Worm (Caenorhabditis elegans) whole organism, midembryonic: ENCODE measurements around the gene srw-145.

ENCODE experiments used
- T22C8.4 ChIP-seq: fragments of 200-800 bp; sonication (Bioruptor generic); IDR thresholded peaks from 2 replicates; pipeline ENCODE4 v1.3.6; 2022; ENCODE audit warnings: missing genetic modification characterization, missing compliant biosample characterization
- cog-1 ChIP-seq: sonication (generic microtip); optimal IDR thresholded peaks from 2 replicates; lab custom pipeline; 2016; ENCODE audit warnings: missing genetic modification characterization, missing compliant biosample characterization
- flt-1 ChIP-seq: fragments of 200-800 bp; sonication (Bioruptor generic); IDR thresholded peaks from 2 replicates; pipeline ENCODE4 v1.3.6; 2022; ENCODE audit warnings: missing genetic modification characterization, missing compliant biosample characterization
- klf-2 ChIP-seq: fragments of 200-800 bp; sonication (Bioruptor generic); conservative IDR thresholded peaks from 2 replicates; pipeline ENCODE4 v1.3.6; 2022; ENCODE audit warnings: missing genetic modification reagents, missing genetic modification characterization, missing compliant biosample characterization
- med-1 ChIP-seq: sonication (generic microtip); optimal IDR thresholded peaks from 2 replicates; lab custom pipeline; 2017; ENCODE audit warnings: missing genetic modification characterization, mild to moderate bottlenecking, missing compliant biosample characterization, antibody characterized with exemption, missing genetic modification reagents; ENCODE audit not compliant: insufficient read depth
- ref-1 ChIP-seq: fragments of 200-800 bp; sonication (Bioruptor generic); conservative IDR thresholded peaks from 2 replicates; pipeline ENCODE4 v1.3.6; 2022; ENCODE audit warnings: missing genetic modification reagents, missing genetic modification characterization, missing compliant biosample characterization
- tab-1 ChIP-seq: fragments of 200-800 bp; sonication (Bioruptor generic); IDR thresholded peaks from 2 replicates; pipeline ENCODE4 v1.3.6; 2022; ENCODE audit warnings: missing genetic modification characterization, missing compliant biosample characterization
- ztf-23 ChIP-seq: fragments of 200-800 bp; sonication (Bioruptor generic); IDR thresholded peaks from 2 replicates; pipeline ENCODE4 v1.3.6; 2022; ENCODE audit warnings: missing genetic modification reagents, missing genetic modification characterization, missing compliant biosample characterization
- ztf-29 ChIP-seq: fragments of 200-800 bp; sonication (Bioruptor generic); IDR thresholded peaks from 2 replicates; pipeline ENCODE4 v1.3.6; 2022; ENCODE audit warnings: missing genetic modification reagents, missing genetic modification characterization, missing compliant biosample characterization

srw-145 gene

ce11 chrV:13960916-13961315 is 24.0 kb downstream of the srw-145 start, which contains the start of gene srh-24:
Gene srh-24, minus strand, starts transcription at chrV:13961016.
- TF ChIP-seq klf-2 (GFP tag; lab: Robert Waterston, UW) (no peak), flt-1 (GFP tag; lab: Robert Waterston, UW) (no peak)

- TF ChIP-seq med-1, result peak; percentile 95
- TF ChIP-seq ztf-29 (GFP tag; lab: Robert Waterston, UW), result peak; percentile 68
- peak; percentile 88 for TF ChIP-seq flt-1 (GFP tag; lab: Robert Waterston, UW)
- TF ChIP-seq tab-1 (GFP tag; lab: Robert Waterston, UW), result peak; percentile 89
- peak; percentile 68 for TF ChIP-seq T22C8.4 (GFP tag; lab: Robert Waterston, UW)
- TF ChIP-seq ref-1, result no peak; the same call in 1 of the 2 replicates
- TF ChIP-seq ztf-23, result peak; percentile 89
- peak; percentile 71 for TF ChIP-seq cog-1 (tag; lab: Kevin White, UChicago)
- peak; percentile 82; the same call in 1 of the 2 replicates for TF ChIP-seq klf-2 (GFP tag; lab: Robert Waterston, UW)
Observed at ce11 chrV:13961927-13962419, 25.0 kb downstream of the srw-145 start, which contains the start of the genes algn-13 and R10D12.13. Gene algn-13, minus strand, starts transcription at chrV:13961977. Gene R10D12.13, plus strand, starts transcription at chrV:13962417.

ce11 chrV:13963279-13963976 is 26.5 kb downstream of the srw-145 start, which contains the start of gene sao-1:
Gene sao-1, plus strand, starts transcription at chrV:13963926.
- TF ChIP-seq T22C8.4 (GFP tag; lab: Robert Waterston, UW) (no peak), ztf-23 (no peak), klf-2 (GFP tag; lab: Robert Waterston, UW) (no peak), flt-1 (GFP tag; lab: Robert Waterston, UW) (no peak), med-1 (no peak), tab-1 (GFP tag; lab: Robert Waterston, UW) (no peak), ref-1 (no peak), cog-1 (tag; lab: Kevin White, UChicago) (no peak), ztf-29 (GFP tag; lab: Robert Waterston, UW) (no peak)

ce11 chrV:13980807-13981206 is 43.9 kb downstream of the srw-145 start, which contains the start of gene eol-1:
Gene eol-1, minus strand, starts transcription at chrV:13980907.
- TF ChIP-seq med-1, result no peak
- TF ChIP-seq T22C8.4 (GFP tag; lab: Robert Waterston, UW), result no peak
- no peak for TF ChIP-seq cog-1 (tag; lab: Kevin White, UChicago)
- TF ChIP-seq ztf-23, result no peak
- TF ChIP-seq ztf-29 (GFP tag; lab: Robert Waterston, UW), result no peak
- TF ChIP-seq ref-1, result no peak
- no peak for TF ChIP-seq tab-1 (GFP tag; lab: Robert Waterston, UW)
- no peak for TF ChIP-seq flt-1 (GFP tag; lab: Robert Waterston, UW)
- no peak for TF ChIP-seq klf-2 (GFP tag; lab: Robert Waterston, UW)

ce11 chrV:13981677-13982076 is 44.7 kb downstream of the srw-145 start:
- TF ChIP-seq ztf-23 (no peak), med-1 (no peak), ztf-29 (GFP tag; lab: Robert Waterston, UW) (no peak), klf-2 (GFP tag; lab: Robert Waterston, UW) (no peak), T22C8.4 (GFP tag; lab: Robert Waterston, UW) (no peak), tab-1 (GFP tag; lab: Robert Waterston, UW) (no peak), flt-1 (GFP tag; lab: Robert Waterston, UW) (no peak), ref-1 (no peak)

ce11 chrV:13984828-13985227 is 47.9 kb downstream of the srw-145 start, which contains the start of gene end-1:
Gene end-1, plus strand, starts transcription at chrV:13985128.
- TF ChIP-seq klf-2 (GFP tag; lab: Robert Waterston, UW) (no peak), ref-1 (no peak), tab-1 (GFP tag; lab: Robert Waterston, UW) (no peak), med-1 (no peak), ztf-29 (GFP tag; lab: Robert Waterston, UW) (no peak), flt-1 (GFP tag; lab: Robert Waterston, UW) (no peak), T22C8.4 (GFP tag; lab: Robert Waterston, UW) (no peak), ztf-23 (no peak), cog-1 (tag; lab: Kevin White, UChicago) (no peak)

- TF ChIP-seq med-1 (no peak), klf-2 (GFP tag; lab: Robert Waterston, UW) (no peak), flt-1 (GFP tag; lab: Robert Waterston, UW) (no peak), tab-1 (GFP tag; lab: Robert Waterston, UW) (no peak), ztf-29 (GFP tag; lab: Robert Waterston, UW) (no peak), ref-1 (no peak), ztf-23 (no peak), cog-1 (tag; lab: Kevin White, UChicago) (no peak), T22C8.4 (GFP tag; lab: Robert Waterston, UW) (no peak)
Observed at ce11 chrV:13986823-13987222, 49.9 kb downstream of the srw-145 start.
